Fruit fly (Drosophila melanogaster): ENCODE data around the gene corn.

- TF ChIP-seq CG7101 (tag; optimal IDR thresholded peaks at IDR 0.05) (no peak), Mnt (GFP tag; optimal IDR thresholded peaks at IDR 0.05) (no peak), Hr96 (GFP tag; optimal IDR thresholded peaks at IDR 0.05) (no peak), cnc (optimal IDR thresholded peaks at IDR 0.05) (no peak)
Measured at dm6 chr3L:7130574-7130973, 26.3 kb downstream of the corn start, which contains the start of gene Acbp3.

All from whole organism, adult.